Fruit fly (Drosophila melanogaster) S2 (cell line): ENCODE data around the gene Shawl.

ENCODE experiments used
- CG8478 ChIP-seq: fragments of >200 bp; optimal IDR thresholded peaks from 2 replicates; lab custom pipeline; 2018
- CTCF ChIP-seq, 2 experiments: fragments of >200 bp; optimal IDR thresholded peaks; 2 replicates each; lab custom pipeline; 2018

DNA sequence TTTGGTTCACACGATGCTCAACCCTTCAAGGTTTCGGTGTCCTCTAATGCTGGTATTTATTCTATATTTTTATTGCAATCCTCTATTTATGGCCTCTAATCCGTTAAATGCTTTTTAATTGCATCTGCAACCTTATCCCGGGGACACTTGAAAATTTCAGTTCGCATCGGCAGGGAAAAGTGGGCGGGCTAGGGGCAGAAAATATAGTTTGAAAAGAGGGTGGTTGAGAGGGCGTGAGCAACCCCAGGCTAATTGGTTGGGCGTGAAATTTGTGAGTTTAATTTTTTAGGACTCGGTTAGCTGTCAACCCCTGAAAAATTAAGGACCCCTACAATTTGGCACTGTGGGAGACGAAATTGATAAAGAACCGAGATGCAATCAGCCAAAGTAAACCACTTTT, 30.8 kb upstream of the Shawl start:
- no peak for TF ChIP-seq CG8478
- TF ChIP-seq CTCF (optimal IDR thresholded peaks at IDR 0.05; lab: Kevin White, UChicago): no peak
